Worm (Caenorhabditis elegans) whole organism, L4 larva: ENCODE measurements around the gene dve-1.

ENCODE experiments used
- D1046.2 ChIP-seq: fragments of 200-800 bp; sonication (Bioruptor generic); IDR thresholded peaks from 2 replicates; pipeline ENCODE4 v1.3.6; 2022; ENCODE audit warnings: missing genetic modification characterization, missing compliant biosample characterization
- F26F4.8 ChIP-seq: fragments of 200-800 bp; sonication (Bioruptor generic); conservative IDR thresholded peaks from 2 replicates; pipeline ENCODE4 v1.3.6; 2022; ENCODE audit warnings: missing genetic modification characterization, missing compliant biosample characterization
- F37D6.2 ChIP-seq: sonication (generic microtip); optimal IDR thresholded peaks from 2 replicates; lab custom pipeline; 2016; ENCODE audit warnings: mild to moderate bottlenecking, missing genetic modification characterization, missing compliant biosample characterization
- T26A8.4 ChIP-seq: fragments of 200-800 bp; sonication (Bioruptor generic); IDR thresholded peaks from 2 replicates; pipeline ENCODE4 v1.3.6; 2022; ENCODE audit warnings: missing genetic modification characterization, missing compliant biosample characterization
- Y5F2A.4 ChIP-seq: fragments of 200-800 bp; sonication (Bioruptor generic); optimal IDR thresholded peaks from 2 replicates; lab custom pipeline; 2018; ENCODE audit warnings: mild to moderate bottlenecking, missing genetic modification characterization, missing compliant biosample characterization
- Y75B8A.6 ChIP-seq: fragments of 200-800 bp; sonication (Bioruptor generic); IDR thresholded peaks from 2 replicates; pipeline ENCODE4 v1.3.6; 2022; ENCODE audit warnings: missing genetic modification reagents, missing genetic modification characterization, missing compliant biosample characterization
- aha-1 ChIP-seq: fragments of 150-350 bp; peaks from one replicate; lab custom pipeline; 2014; ENCODE audit warnings: missing biosample characterization, missing genetic modification characterization
- ama-1 ChIP-seq: fragments of 150-350 bp; optimal IDR thresholded peaks from 2 replicates; lab custom pipeline; 2014; ENCODE audit warnings: inconsistent platforms, mixed read lengths
- ceh-44 ChIP-seq: fragments of 200-800 bp; sonication (Bioruptor generic); IDR thresholded peaks from 2 replicates; pipeline ENCODE4 v1.3.6; 2022; ENCODE audit warnings: missing genetic modification reagents, missing genetic modification characterization, missing compliant biosample characterization
- ctbp-1 ChIP-seq: fragments of 200-800 bp; sonication (Bioruptor generic); IDR thresholded peaks from 2 replicates; pipeline ENCODE4 v1.3.6; 2022; ENCODE audit warnings: missing genetic modification reagents, missing genetic modification characterization, missing compliant biosample characterization
- daf-12 ChIP-seq: fragments of 150-350 bp; optimal IDR thresholded peaks from 2 replicates; lab custom pipeline; 2014; ENCODE audit warnings: missing biosample characterization, missing genetic modification reagents, missing genetic modification characterization
- daf-19 ChIP-seq: fragments of 200-800 bp; sonication (Bioruptor generic); conservative IDR thresholded peaks from 2 replicates; pipeline ENCODE4 v1.3.6; 2022; ENCODE audit warnings: missing genetic modification characterization, missing compliant biosample characterization
- dmd-8 ChIP-seq: fragments of 200-800 bp; sonication (Bioruptor generic); IDR thresholded peaks from 2 replicates; pipeline ENCODE4 v1.3.6; 2022; ENCODE audit warnings: missing genetic modification characterization, missing compliant biosample characterization
- dmd-9 ChIP-seq: fragments of 200-800 bp; sonication (Bioruptor generic); IDR thresholded peaks from 2 replicates; pipeline ENCODE4 v1.3.6; 2022; ENCODE audit warnings: missing genetic modification reagents, missing genetic modification characterization, missing compliant biosample characterization
- dpl-1 ChIP-seq: fragments of 150-350 bp; optimal IDR thresholded peaks from 2 replicates; lab custom pipeline; 2014; ENCODE audit warnings: missing biosample characterization, missing genetic modification reagents, missing genetic modification characterization
- duxl-1 ChIP-seq: sonication (generic microtip); optimal IDR thresholded peaks from 2 replicates; lab custom pipeline; 2016; ENCODE audit warnings: mild to moderate bottlenecking, missing genetic modification characterization, moderate library complexity, missing compliant biosample characterization; ENCODE audit not compliant: poor library complexity
- hlh-30 ChIP-seq: sonication (generic microtip); optimal IDR thresholded peaks from 2 replicates; lab custom pipeline; 2017; ENCODE audit warnings: antibody characterized with exemption, mild to moderate bottlenecking, missing genetic modification characterization, missing compliant biosample characterization; ENCODE audit not compliant: insufficient read depth
- jun-1 ChIP-seq: fragments of 150-350 bp; optimal IDR thresholded peaks from 2 replicates; lab custom pipeline; 2014; ENCODE audit warnings: missing biosample characterization, missing genetic modification reagents, missing genetic modification characterization
- lin-13 ChIP-seq: fragments of 150-350 bp; optimal IDR thresholded peaks from 2 replicates; lab custom pipeline; 2014; ENCODE audit warnings: missing biosample characterization, missing genetic modification reagents, missing genetic modification characterization
- lin-15B ChIP-seq: fragments of 150-350 bp; sonication (generic microtip); optimal IDR thresholded peaks from 3 replicates; lab custom pipeline; 2014; ENCODE audit warnings: missing biosample characterization, missing genetic modification characterization
- lir-3 ChIP-seq: sonication (generic microtip); optimal IDR thresholded peaks from 2 replicates; lab custom pipeline; 2016; ENCODE audit warnings: mild to moderate bottlenecking, missing genetic modification characterization, missing compliant biosample characterization
- lsy-2 ChIP-seq, 2 experiments: fragments of 150-350 bp in 1 of 2; sonication (generic microtip) in 1 of 2; optimal IDR thresholded peaks; 2 replicates each; lab custom pipeline; 2014 to 2017; ENCODE audit warnings: missing biosample characterization in 2 of 2, missing genetic modification characterization in 2 of 2
- madf-5 ChIP-seq, 2 experiments: fragments of 200-800 bp; sonication (Bioruptor generic); IDR thresholded peaks; 2 replicates each; pipeline ENCODE4 v1.3.6; 2022; ENCODE audit warnings: missing compliant biosample characterization in 2 of 2, missing genetic modification characterization in 2 of 2
- mdl-1 ChIP-seq, 2 experiments: fragments of 150-350 bp in 1 of 2; sonication (generic microtip) in 1 of 2; optimal IDR thresholded peaks; 2 replicates each; lab custom pipeline; 2014 to 2017; ENCODE audit warnings: missing biosample characterization in 2 of 2, missing genetic modification characterization in 2 of 2
- mdt-29 ChIP-seq: fragments of 200-800 bp; sonication (Bioruptor generic); IDR thresholded peaks from 2 replicates; pipeline ENCODE4 v1.3.6; 2022; ENCODE audit warnings: missing genetic modification reagents, missing genetic modification characterization, missing compliant biosample characterization
- mep-1 ChIP-seq: fragments of 150-350 bp; sonication (generic microtip); optimal IDR thresholded peaks from 3 replicates; lab custom pipeline; 2014; ENCODE audit warnings: missing biosample characterization, missing genetic modification characterization
- mes-2 ChIP-seq: sonication (generic microtip); optimal IDR thresholded peaks from 2 replicates; lab custom pipeline; 2016; ENCODE audit warnings: missing genotype, mild to moderate bottlenecking, missing genetic modification characterization, missing compliant biosample characterization; ENCODE audit not compliant: poor library complexity, severe bottlenecking
- mxl-3 ChIP-seq: fragments of 200-800 bp; sonication (Bioruptor generic); optimal IDR thresholded peaks from 2 replicates; lab custom pipeline; 2018; ENCODE audit warnings: mild to moderate bottlenecking, missing genetic modification characterization, missing compliant biosample characterization
- nhr-102 ChIP-seq: sonication (generic microtip); optimal IDR thresholded peaks from 2 replicates; lab custom pipeline; 2016; ENCODE audit warnings: mild to moderate bottlenecking, missing genetic modification characterization, moderate library complexity, missing compliant biosample characterization
- nhr-111 ChIP-seq: fragments of 200-800 bp; sonication (Bioruptor generic); optimal IDR thresholded peaks from 2 replicates; lab custom pipeline; 2018; ENCODE audit warnings: mild to moderate bottlenecking, missing genetic modification characterization, missing compliant biosample characterization
- nhr-41 ChIP-seq: fragments of 200-800 bp; sonication (Bioruptor generic); IDR thresholded peaks from 2 replicates; pipeline ENCODE4 v1.3.6; 2022; ENCODE audit warnings: missing genetic modification reagents, missing genetic modification characterization, missing compliant biosample characterization
- nhr-42 ChIP-seq: fragments of 200-800 bp; sonication (Bioruptor generic); IDR thresholded peaks from 2 replicates; pipeline ENCODE4 v1.3.6; 2022; ENCODE audit warnings: missing genetic modification characterization, missing compliant biosample characterization
- set-16 ChIP-seq: fragments of 200-800 bp; sonication (Bioruptor generic); IDR thresholded peaks from 2 replicates; pipeline ENCODE4 v1.3.6; 2022; ENCODE audit warnings: missing genetic modification reagents, missing genetic modification characterization, missing compliant biosample characterization
- snpc-4 ChIP-seq: fragments of 150-350 bp; optimal IDR thresholded peaks from 2 replicates; lab custom pipeline; 2014; ENCODE audit warnings: missing biosample characterization, missing genetic modification characterization
- tag-97 ChIP-seq: fragments of 200-800 bp; sonication (Bioruptor generic); IDR thresholded peaks from 2 replicates; pipeline ENCODE4 v1.3.6; 2022; ENCODE audit warnings: missing genetic modification characterization, missing compliant biosample characterization
- tra-1 ChIP-seq: fragments of 200-800 bp; sonication (Bioruptor generic); IDR thresholded peaks from 2 replicates; pipeline ENCODE4 v1.3.6; 2022; ENCODE audit warnings: missing genetic modification reagents, missing genetic modification characterization, missing compliant biosample characterization
- unc-62 ChIP-seq, 3 experiments: fragments of 150-350 bp in 1 of 3; sonication (generic microtip); optimal IDR thresholded peaks in 2 of 3; peaks in 1 of 3; 1 replicate in 1 of 3; 2 replicates in 2 of 3; lab custom pipeline; 2014 to 2017; ENCODE audit warnings: missing biosample characterization in 3 of 3, missing genetic modification characterization in 3 of 3, missing genetic modification reagents in 3 of 3, missing genotype in 1 of 3
- zfp-3 ChIP-seq: fragments of 200-800 bp; sonication (Bioruptor generic); conservative IDR thresholded peaks from 2 replicates; pipeline ENCODE4 v1.3.6; 2022; ENCODE audit warnings: missing genetic modification reagents, missing genetic modification characterization, missing compliant biosample characterization
- zip-11 ChIP-seq: fragments of 200-800 bp; sonication (Bioruptor generic); IDR thresholded peaks from 2 replicates; pipeline ENCODE4 v1.3.6; 2022; ENCODE audit warnings: missing genetic modification characterization, missing compliant biosample characterization
- zip-2 ChIP-seq: fragments of 150-350 bp; optimal IDR thresholded peaks from 2 replicates; lab custom pipeline; 2014; ENCODE audit warnings: missing biosample characterization, missing genetic modification characterization

Gene dve-1

ce11 chrX:433747-434146 is at the start of gene dve-1:
dve-1 (minus strand) TSS chrX:433812.
- no peak for TF ChIP-seq T26A8.4
- TF ChIP-seq unc-62 (GFP tag; optimal IDR thresholded peaks at IDR 0.05 in 1 of 2; lab: Kevin White, UChicago) = peak in 1 of 2 experiments; percentile 8
- TF ChIP-seq unc-62 (tag; optimal IDR thresholded peaks at IDR 0.05; lab: Kevin White, UChicago) = no peak

ce11 chrX:481150-481549 is 47.5 kb upstream of the dve-1 start, which contains the start of gene che-2:
che-2 (plus strand) TSS chrX:481450.
- TF ChIP-seq ceh-44 (GFP tag; lab: Robert Waterston, UW) (no peak), dmd-9 (GFP tag; lab: Robert Waterston, UW) (no peak)

ce11 chrX:476261-476660 is 42.6 kb upstream of the dve-1 start, which contains the start of gene F38G1.3:
F38G1.3 (plus strand) TSS chrX:476561.
- TF ChIP-seq mep-1 (tag; lab: Kevin White, UChicago) = no peak
- no peak for TF ChIP-seq dpl-1 (GFP tag; lab: Kevin White, UChicago)
- no peak for TF ChIP-seq ctbp-1
- TF ChIP-seq zfp-3 (GFP tag; lab: Robert Waterston, UW) = no peak
- TF ChIP-seq duxl-1 (tag; lab: Kevin White, UChicago) = no peak
- TF ChIP-seq lin-13 (GFP tag; lab: Kevin White, UChicago) = no peak
- no peak for TF ChIP-seq lin-15B (tag; lab: Kevin White, UChicago)

ce11 chrX:467338-467823 is 33.8 kb upstream of the dve-1 start:
- TF ChIP-seq lir-3 (tag; lab: Kevin White, UChicago) (no peak), tra-1 (GFP tag; lab: Robert Waterston, UW) (no peak), daf-12 (tag; lab: Kevin White, UChicago) (no peak), mes-2 (tag; lab: Kevin White, UChicago) (no peak), daf-19 (GFP tag; lab: Robert Waterston, UW) (no peak), F37D6.2 (no peak), zip-11 (no peak), unc-62 (GFP tag; optimal IDR thresholded peaks at IDR 0.05 in 1 of 2; lab: Kevin White, UChicago) (peak in 1 of 2 experiments; percentile 99), unc-62 (tag; optimal IDR thresholded peaks at IDR 0.05; lab: Kevin White, UChicago) (no peak), hlh-30 (tag; lab: Kevin White, UChicago) (no peak), jun-1 (tag; lab: Kevin White, UChicago) (no peak), tag-97 (no peak), duxl-1 (tag; lab: Kevin White, UChicago) (no peak), dmd-9 (GFP tag; lab: Robert Waterston, UW) (no peak), mdt-29 (GFP tag; lab: Robert Waterston, UW) (no peak), mxl-3 (GFP tag; lab: Kevin White, UChicago) (no peak), snpc-4 (tag; lab: Kevin White, UChicago) (no peak), aha-1 (tag; lab: Kevin White, UChicago) (peak; percentile 91), mdl-1 (tag; optimal IDR thresholded peaks at IDR 0.05; lab: Kevin White, UChicago) (no peak)

- 0 out of 2 replicates have a peak, but pooled peaks have one; percentile 37 for TF ChIP-seq Y75B8A.6 (GFP tag; lab: Robert Waterston, UW)
- 0 out of 2 replicates have a peak, but pooled peaks have one; percentile 43 for TF ChIP-seq D1046.2
- peak; percentile 63; the same call in 1 of the 2 replicates for TF ChIP-seq nhr-42 (GFP tag; lab: Robert Waterston, UW)
- TF ChIP-seq ctbp-1 = 0 out of 2 replicates have a peak, but pooled peaks have one; percentile 39
- TF ChIP-seq F26F4.8 = peak; percentile 70; the same call in 1 of the 2 replicates
These were observed 32.3 kb upstream of the dve-1 start for ce11 chrX:465931-466330.

DNA sequence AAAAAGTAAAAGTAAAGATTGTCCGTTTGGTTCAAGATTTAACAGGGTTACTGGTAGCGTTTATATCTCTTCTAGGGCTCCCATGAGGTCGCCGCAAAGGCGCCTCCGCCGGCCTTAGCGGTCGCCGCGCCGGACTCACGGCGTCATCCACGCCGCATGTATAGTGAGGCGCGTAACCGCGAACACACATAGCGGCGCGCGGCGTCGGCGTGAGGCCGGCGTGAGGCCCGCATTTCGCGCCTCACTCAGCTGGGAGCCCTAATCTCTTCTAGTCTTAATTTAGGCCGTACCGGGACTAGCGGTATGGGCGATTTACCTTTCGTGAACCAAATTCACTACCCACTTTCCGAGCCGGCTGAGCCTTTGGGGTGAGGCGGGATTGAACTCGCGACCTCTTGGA is 28.0 kb upstream of the dve-1 start:
- TF ChIP-seq dmd-8 (GFP tag; lab: Robert Waterston, UW) (0 out of 2 replicates have a peak, but pooled peaks have one; percentile 62), lsy-2 (tag; optimal IDR thresholded peaks at IDR 0.05; lab: Kevin White, UChicago) (no peak), Y5F2A.4 (GFP tag; lab: Kevin White, UChicago) (no peak), nhr-42 (GFP tag; lab: Robert Waterston, UW) (0 out of 2 replicates have a peak, but pooled peaks have one; percentile 8), mdt-29 (GFP tag; lab: Robert Waterston, UW) (0 out of 2 replicates have a peak, but pooled peaks have one; percentile 28), lir-3 (tag; lab: Kevin White, UChicago) (no peak), unc-62 (GFP tag; optimal IDR thresholded peaks at IDR 0.05 in 1 of 2; lab: Kevin White, UChicago) (no peak), unc-62 (tag; optimal IDR thresholded peaks at IDR 0.05; lab: Kevin White, UChicago) (no peak), ama-1 (lab: Kevin White, UChicago) (no peak), zip-2 (no peak), nhr-41 (GFP tag; lab: Robert Waterston, UW) (no peak), madf-5 (GFP tag; IDR thresholded peaks at IDR 0.05; lab: Robert Waterston, UW) (no peak), nhr-102 (tag; lab: Kevin White, UChicago) (no peak), set-16 (GFP tag; lab: Robert Waterston, UW) (peak; percentile 94), nhr-111 (GFP tag; lab: Kevin White, UChicago) (no peak)
